Worm (Caenorhabditis elegans) whole organism, midembryonic: ENCODE data around the gene F44F4.15.

Experiments
- T22C8.4 ChIP-seq: fragments of 200-800 bp; sonication (Bioruptor generic); IDR thresholded peaks from 2 replicates; pipeline ENCODE4 v1.3.6; 2022; ENCODE audit warnings: missing genetic modification characterization, missing compliant biosample characterization
- flt-1 ChIP-seq: fragments of 200-800 bp; sonication (Bioruptor generic); IDR thresholded peaks from 2 replicates; pipeline ENCODE4 v1.3.6; 2022; ENCODE audit warnings: missing genetic modification characterization, missing compliant biosample characterization
- ref-1 ChIP-seq: fragments of 200-800 bp; sonication (Bioruptor generic); conservative IDR thresholded peaks from 2 replicates; pipeline ENCODE4 v1.3.6; 2022; ENCODE audit warnings: missing genetic modification reagents, missing genetic modification characterization, missing compliant biosample characterization
- tab-1 ChIP-seq: fragments of 200-800 bp; sonication (Bioruptor generic); IDR thresholded peaks from 2 replicates; pipeline ENCODE4 v1.3.6; 2022; ENCODE audit warnings: missing genetic modification characterization, missing compliant biosample characterization
- ztf-29 ChIP-seq: fragments of 200-800 bp; sonication (Bioruptor generic); IDR thresholded peaks from 2 replicates; pipeline ENCODE4 v1.3.6; 2022; ENCODE audit warnings: missing genetic modification reagents, missing genetic modification characterization, missing compliant biosample characterization

DNA sequence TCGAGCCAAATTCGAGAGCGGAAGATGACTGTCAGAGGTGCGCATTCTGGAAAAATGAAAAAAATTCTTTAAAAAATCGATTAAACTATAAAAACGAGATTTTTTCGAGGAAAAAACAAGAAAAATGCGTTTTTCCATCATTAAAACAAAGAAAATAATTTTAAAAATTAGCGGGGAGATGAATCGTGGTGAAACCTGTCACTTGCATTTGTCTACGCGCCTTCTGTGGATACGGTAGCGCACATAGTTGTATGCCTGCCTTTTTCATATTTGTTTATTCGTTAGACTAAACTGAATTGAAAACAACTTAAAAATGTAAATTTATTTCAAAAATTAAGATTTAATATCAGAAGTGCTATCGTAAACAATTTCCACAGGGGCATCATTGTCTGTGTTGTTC is 30.1 kb upstream of the F44F4.15 start, which contains the start of gene egg-3:
- no peak for TF ChIP-seq T22C8.4
- TF ChIP-seq ztf-29 (GFP tag; lab: Robert Waterston, UW) = no peak
- TF ChIP-seq flt-1 (GFP tag; lab: Robert Waterston, UW) = no peak
- TF ChIP-seq ref-1 (GFP tag; lab: Robert Waterston, UW) = no peak
- TF ChIP-seq tab-1 (GFP tag; lab: Robert Waterston, UW) = no peak
